Fruit fly (Drosophila melanogaster): ENCODE results near the gene CG31606.

- TF ChIP-seq gl (tag; optimal IDR thresholded peaks at IDR 0.05): no peak
- TF ChIP-seq rn (GFP tag; IDR thresholded peaks at IDR 0.05): no peak
- no peak for TF ChIP-seq Pif1B (GFP tag; optimal IDR thresholded peaks at IDR 0.05)
- TF ChIP-seq CG10348 (GFP tag; IDR thresholded peaks at IDR 0.05): no peak
- TF ChIP-seq CG15710 (tag; optimal IDR thresholded peaks at IDR 0.05): no peak
- TF ChIP-seq Pif1A (GFP tag; optimal IDR thresholded peaks at IDR 0.05): no peak
- TF ChIP-seq Ets98B (GFP tag; IDR thresholded peaks at IDR 0.05): no peak
- TF ChIP-seq CG14655 (GFP tag; optimal IDR thresholded peaks at IDR 0.05): no peak
- TF ChIP-seq CG4496 (GFP tag; IDR thresholded peaks at IDR 0.05): no peak
- TF ChIP-seq EcR (GFP tag; optimal IDR thresholded peaks at IDR 0.05): no peak
- no peak for TF ChIP-seq CG34367 (tag; optimal IDR thresholded peaks at IDR 0.05)
- no peak for TF ChIP-seq D1 (tag; optimal IDR thresholded peaks at IDR 0.05)
These were observed 2.2 kb upstream of the CG31606 start, which contains the start of the genes CG42763 and CG43394 for dm6 chr2L:8145067-8145808.

All from whole organism, pupa.